Worm (Caenorhabditis elegans): ENCODE data around the gene srh-279.

srh-279 gene

DNA sequence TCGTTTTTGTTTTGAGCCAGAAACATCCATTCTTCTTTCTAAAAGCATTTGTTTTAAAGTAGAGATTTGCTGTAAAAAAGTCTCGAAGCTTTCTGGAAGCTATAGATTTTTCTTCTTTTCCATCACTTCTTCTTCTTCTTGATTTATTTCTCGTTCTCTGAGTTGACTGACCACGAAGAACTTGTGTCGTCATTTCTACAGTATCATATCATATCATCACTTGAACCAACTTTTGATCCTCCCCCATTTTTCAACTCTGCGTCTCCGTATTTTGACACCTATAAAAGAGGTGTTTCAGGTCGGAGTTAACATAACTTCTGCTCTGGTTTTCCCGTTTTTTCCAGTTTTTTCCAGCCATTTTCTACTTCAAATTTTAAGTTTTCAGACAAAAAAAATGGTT, 22.3 kb downstream of the srh-279 start, which contains the start of gene F11A5.9:
Gene F11A5.9 (plus strand): TSS at position 386 of the 400 bp plus-strand sequence.
- no peak for TF ChIP-seq ama-1 (optimal IDR thresholded peaks at IDR 0.05)
- TF ChIP-seq lin-39 (tag; optimal IDR thresholded peaks at IDR 0.05) = no peak
- TF ChIP-seq nhr-28 (tag; optimal IDR thresholded peaks at IDR 0.05) = peak; percentile 24
- no peak for TF ChIP-seq ztf-11 (tag; optimal IDR thresholded peaks at IDR 0.05)
- TF ChIP-seq F10B5.3 (tag; optimal IDR thresholded peaks at IDR 0.05) = no peak
- peak in 1 of 2 experiments; percentile 69 for TF ChIP-seq unc-62 (GFP tag; optimal IDR thresholded peaks at IDR 0.05 in 1 of 2)
- TF ChIP-seq unc-62 (tag; optimal IDR thresholded peaks at IDR 0.05) = no peak
- TF ChIP-seq attf-4 (tag; optimal IDR thresholded peaks at IDR 0.05) = no peak
- TF ChIP-seq lin-38 (GFP tag; IDR thresholded peaks at IDR 0.05) = no peak
- no peak for TF ChIP-seq unc-39 (tag; optimal IDR thresholded peaks at IDR 0.05)
- TF ChIP-seq R02D3.7 (tag; optimal IDR thresholded peaks at IDR 0.05) = no peak
- no peak for TF ChIP-seq hlh-11 (tag; optimal IDR thresholded peaks at IDR 0.05)
- no peak for TF ChIP-seq spr-1 (tag; optimal IDR thresholded peaks at IDR 0.05)
- TF ChIP-seq nhr-237 (tag; optimal IDR thresholded peaks at IDR 0.05) = no peak
- no peak for TF ChIP-seq lir-3 (tag; optimal IDR thresholded peaks at IDR 0.05)
- no peak for TF ChIP-seq F26F4.8 (GFP tag; conservative IDR thresholded peaks at IDR 0.05)
- TF ChIP-seq mdl-1 (tag; optimal IDR thresholded peaks at IDR 0.05) = peak in 1 of 2 experiments; percentile 5
- TF ChIP-seq D1046.2 (GFP tag; IDR thresholded peaks at IDR 0.05) = no peak

ce11 chrV:16218522-16218921, 26.3 kb downstream of the srh-279 start, which contains the start of gene F11A5.15:
Gene F11A5.15 (minus strand): TSS chrV:16218622.
- no peak for TF ChIP-seq tra-1 (GFP tag; IDR thresholded peaks at IDR 0.05)
- peak in 1 of 2 experiments; percentile 67 for TF ChIP-seq unc-62 (GFP tag; optimal IDR thresholded peaks at IDR 0.05 in 1 of 2)
- TF ChIP-seq unc-62 (tag; optimal IDR thresholded peaks at IDR 0.05) = no peak
- no peak for TF ChIP-seq ctbp-1 (GFP tag; IDR thresholded peaks at IDR 0.05)
- no peak for TF ChIP-seq zip-11 (GFP tag; IDR thresholded peaks at IDR 0.05)
- TF ChIP-seq aha-1 (tag) = peak; percentile 87
- no peak for TF ChIP-seq R02D3.7 (tag; optimal IDR thresholded peaks at IDR 0.05)

ce11 chrV:16218972-16219757, 27.0 kb downstream of the srh-279 start, which contains the start of gene glc-1:
Gene glc-1 (plus strand): TSS chrV:16219634.
- TF ChIP-seq nhr-28 (tag; optimal IDR thresholded peaks at IDR 0.05) = peak; percentile 30
- TF ChIP-seq hmg-1.1 (GFP tag; IDR thresholded peaks at IDR 0.05) = no peak
- TF ChIP-seq pqm-1 (tag; optimal IDR thresholded peaks at IDR 0.05) = peak; percentile 56
- TF ChIP-seq dmd-6 (GFP tag; IDR thresholded peaks at IDR 0.05) = peak; percentile 43; the same call in 1 of the 2 replicates

- TF ChIP-seq snpc-4 (tag; optimal IDR thresholded peaks at IDR 0.05) (no peak), Y75B8A.6 (GFP tag; IDR thresholded peaks at IDR 0.05) (no peak), madf-5 (GFP tag; IDR thresholded peaks at IDR 0.05) (no peak), lsy-2 (tag; optimal IDR thresholded peaks at IDR 0.05) (no peak), unc-62 (GFP tag; optimal IDR thresholded peaks at IDR 0.05 in 1 of 2) (peak in 1 of 2 experiments; percentile 93), unc-62 (tag; optimal IDR thresholded peaks at IDR 0.05) (no peak)
Observed at ce11 chrV:16220020-16220419, 27.8 kb downstream of the srh-279 start.

ce11 chrV:16224027-16224426, 31.8 kb downstream of the srh-279 start, which contains the start of gene stdh-2:
Gene stdh-2 (plus strand): TSS chrV:16224327.
- TF ChIP-seq nhr-28 (tag; optimal IDR thresholded peaks at IDR 0.05) (peak; percentile 54), egl-27 (tag; optimal IDR thresholded peaks at IDR 0.05) (no peak)

DNA sequence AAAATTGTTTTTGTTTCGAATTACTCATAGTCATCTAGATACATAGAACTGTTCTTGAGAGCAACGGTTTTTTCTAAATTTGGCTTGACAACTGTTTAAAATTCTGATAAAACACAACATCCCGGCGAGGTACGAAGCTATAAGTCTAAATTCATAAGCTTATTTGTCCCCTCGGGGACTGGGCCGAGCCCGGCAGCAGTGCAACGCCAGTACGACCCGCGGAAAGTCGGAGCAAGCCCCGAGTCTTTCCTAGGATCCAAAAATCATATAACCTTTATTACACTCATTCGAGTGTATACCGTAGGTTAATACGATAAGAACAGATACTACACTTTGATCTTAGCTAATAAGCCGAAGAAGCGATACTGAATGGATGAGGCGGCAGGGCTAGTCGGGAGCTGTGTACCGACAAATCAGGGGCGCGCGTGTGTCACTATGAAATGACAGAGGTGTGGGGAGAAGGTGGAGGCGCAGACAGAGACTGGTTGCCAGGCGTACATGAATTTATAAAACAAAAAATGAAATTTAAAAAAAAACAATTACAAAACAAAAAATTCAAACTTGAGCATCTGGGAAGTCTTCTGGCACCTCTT, 33.4 kb downstream of the srh-279 start:
- TF ChIP-seq madf-9 (GFP tag; conservative IDR thresholded peaks at IDR 0.05) = no peak
- TF ChIP-seq nhr-102 (tag; optimal IDR thresholded peaks at IDR 0.05) = peak; percentile 14
- TF ChIP-seq ama-1 (optimal IDR thresholded peaks at IDR 0.05) = no peak
- peak; percentile 65 for TF ChIP-seq snpc-1.2 (GFP tag; IDR thresholded peaks at IDR 0.05)
- TF ChIP-seq ceh-20 (GFP tag; IDR thresholded peaks at IDR 0.05) = no peak
- no peak for TF ChIP-seq daf-19 (GFP tag; conservative IDR thresholded peaks at IDR 0.05)
- TF ChIP-seq ces-1 (GFP tag; optimal IDR thresholded peaks at IDR 0.05) = no peak
- peak; percentile 40; the same call in 1 of the 2 replicates for TF ChIP-seq lin-38 (GFP tag; IDR thresholded peaks at IDR 0.05)
- no peak for TF ChIP-seq mxl-3 (GFP tag; optimal IDR thresholded peaks at IDR 0.05)
- peak; percentile 85 for TF ChIP-seq ceh-44 (GFP tag; IDR thresholded peaks at IDR 0.05)
- TF ChIP-seq zip-2 (tag; optimal IDR thresholded peaks at IDR 0.05) = no peak
- no peak for TF ChIP-seq lim-7 (GFP tag; IDR thresholded peaks at IDR 0.05)
- no peak for TF ChIP-seq sdz-12 (GFP tag; optimal IDR thresholded peaks at IDR 0.05)
